Worm (Caenorhabditis elegans): Measurements from ENCODE around the gene C08F1.10.
"Not testable (repeated sequence)": the region's sequence is repeated elsewhere in the genome, so short reads cannot be mapped to it uniquely, and the experiment has no call there.

The C08F1.10 gene

ce11 chrII:1775234-1775633 is 10.9 kb downstream of the C08F1.10 start, which contains the start of gene F36H5.14:
Gene F36H5.14 (plus strand): TSS chrII:1775534.
- TF ChIP-seq zip-11 (GFP tag; IDR thresholded peaks at IDR 0.05); mes-2 (tag; optimal IDR thresholded peaks at IDR 0.05; ENCODE audit: poor library complexity, severe bottlenecking); php-3 (GFP tag; IDR thresholded peaks at IDR 0.05): not testable (repeated sequence)

DNA sequence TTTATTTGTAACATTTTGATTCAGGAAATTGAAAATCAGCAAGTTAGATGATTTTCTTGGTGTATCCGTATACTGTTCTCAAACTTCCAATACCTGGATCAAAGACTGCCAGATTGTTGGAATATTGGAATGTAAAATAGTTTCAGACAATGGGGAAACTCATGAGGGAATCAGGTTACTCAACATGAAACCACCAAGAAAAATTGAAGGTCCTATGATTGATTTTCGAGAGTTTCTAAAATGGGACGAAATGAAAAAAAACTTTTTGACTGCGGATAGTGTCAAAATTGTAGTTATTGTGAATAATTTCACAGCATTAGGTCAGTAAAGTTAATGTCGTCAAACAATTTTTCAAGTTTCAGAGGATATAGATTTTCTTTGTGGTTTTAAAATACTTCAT is 14.3 kb downstream of the C08F1.10 start, which contains the start of gene math-3:
math-3 (plus strand) TSS at position 301 of the 400 bp plus-strand sequence.
- TF ChIP-seq R02D3.7 (tag; optimal IDR thresholded peaks at IDR 0.05): no peak
- TF ChIP-seq D1046.2 (GFP tag; IDR thresholded peaks at IDR 0.05): no peak
- TF ChIP-seq unc-62 (GFP tag; optimal IDR thresholded peaks at IDR 0.05 in 1 of 2): peak in 1 of 2 experiments; percentile 46
- TF ChIP-seq unc-62 (tag; optimal IDR thresholded peaks at IDR 0.05): no peak

- not testable (repeated sequence) for TF ChIP-seq dmd-9 (GFP tag; IDR thresholded peaks at IDR 0.05); saeg-2 (GFP tag; IDR thresholded peaks at IDR 0.05); nhr-237 (tag; optimal IDR thresholded peaks at IDR 0.05)
These were observed 14.8 kb downstream of the C08F1.10 start, which contains the start of gene math-26 for ce11 chrII:1771347-1771746. Gene math-26 (plus strand): TSS chrII:1771647.

- TF ChIP-seq daf-16 (GFP tag; optimal IDR thresholded peaks at IDR 0.05): not testable (repeated sequence)
- peak; percentile 57 for TF ChIP-seq daf-16 (tag; optimal IDR thresholded peaks at IDR 0.05)
- peak; percentile 15 for TF ChIP-seq aha-1 (tag)
- peak; percentile 66 for TF ChIP-seq pqm-1 (tag; optimal IDR thresholded peaks at IDR 0.05)
- peak; percentile 58 for TF ChIP-seq hlh-11 (tag; optimal IDR thresholded peaks at IDR 0.05)
- 0 out of 2 replicates have a peak, but pooled peaks have one; percentile 19 for TF ChIP-seq dmd-6 (GFP tag; IDR thresholded peaks at IDR 0.05)
- TF ChIP-seq php-3 (GFP tag; IDR thresholded peaks at IDR 0.05): peak; percentile 37; the same call in 1 of the 2 replicates
- TF ChIP-seq nhr-28 (tag; optimal IDR thresholded peaks at IDR 0.05): peak; percentile 95
These were observed 18.7 kb downstream of the C08F1.10 start for ce11 chrII:1767458-1767857.

DNA sequence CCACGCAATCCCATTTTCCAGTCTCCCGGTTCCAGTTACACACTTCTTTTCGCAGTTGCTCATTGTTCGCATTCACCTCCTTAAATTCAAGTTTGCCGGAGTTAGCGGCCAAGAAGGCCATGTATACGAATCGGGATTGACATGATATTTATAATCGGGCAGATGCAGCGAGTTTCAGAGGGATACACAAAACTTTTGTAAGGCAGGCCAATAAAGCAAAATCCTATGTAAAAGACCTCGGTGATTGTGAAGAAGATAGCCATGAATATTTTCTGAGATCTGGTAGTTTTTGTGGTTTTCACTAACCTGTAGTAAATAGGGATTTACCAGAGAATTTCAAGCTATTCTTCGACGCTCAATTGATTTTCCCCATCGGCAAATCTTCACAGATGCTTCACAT is 19.4 kb downstream of the C08F1.10 start:
- TF ChIP-seq unc-62 (GFP tag; optimal IDR thresholded peaks at IDR 0.05 in 1 of 2) (peak in 1 of 2 experiments; percentile 93), unc-62 (tag; optimal IDR thresholded peaks at IDR 0.05) (no peak), zip-2 (tag; optimal IDR thresholded peaks at IDR 0.05) (no peak)

DNA sequence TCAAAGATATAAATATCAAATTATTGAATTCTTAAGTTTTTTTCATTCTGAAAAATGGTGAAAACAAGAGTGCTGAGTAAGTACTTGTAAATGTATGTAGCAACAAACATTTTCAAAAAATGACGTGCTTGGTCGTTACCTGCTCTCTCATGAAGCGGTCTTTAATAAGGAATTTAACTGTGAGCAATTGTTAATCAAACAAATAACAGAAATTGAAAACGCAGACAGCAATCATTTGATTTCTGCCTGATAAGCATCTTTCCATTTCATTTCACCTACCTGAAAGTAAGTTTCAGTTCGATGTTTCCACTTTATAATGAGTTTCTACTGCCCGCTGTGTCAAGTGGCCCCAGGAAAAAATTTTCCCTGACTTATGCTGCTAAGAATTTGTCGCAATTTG is 23.0 kb downstream of the C08F1.10 start, which contains the start of gene math-28:
math-28 (plus strand) TSS at position 301 of the 400 bp plus-strand sequence.
- TF ChIP-seq hmg-1.1 (GFP tag; IDR thresholded peaks at IDR 0.05) (no peak), tra-1 (GFP tag; IDR thresholded peaks at IDR 0.05) (no peak), aha-1 (tag) (peak; percentile 55), Y48G9A.11 (GFP tag; IDR thresholded peaks at IDR 0.05) (no peak), zip-2 (tag; optimal IDR thresholded peaks at IDR 0.05) (no peak), spr-3 (GFP tag; optimal IDR thresholded peaks at IDR 0.05) (no peak), ceh-62 (tag; optimal IDR thresholded peaks at IDR 0.05) (no peak), lin-29 (GFP tag; IDR thresholded peaks at IDR 0.05) (no peak)

DNA sequence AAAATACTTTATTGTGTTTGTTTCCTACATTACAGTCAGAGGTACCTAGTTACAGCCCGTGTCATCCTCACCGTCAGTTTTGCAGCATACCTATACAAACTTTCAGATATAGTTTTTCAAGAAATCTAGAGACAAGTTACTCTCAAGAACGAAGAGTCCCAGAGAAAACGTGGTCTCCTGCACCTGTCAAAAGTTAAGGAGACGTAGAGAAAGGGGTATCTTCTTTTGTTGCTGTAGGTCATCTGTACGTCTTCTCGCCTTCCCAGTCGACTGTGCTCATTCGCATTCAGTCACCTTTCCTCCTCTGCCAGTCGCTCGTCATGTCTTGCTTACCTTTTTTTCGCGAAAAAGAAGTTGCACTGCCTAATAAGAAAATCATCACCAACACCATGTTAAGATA is 24.5 kb downstream of the C08F1.10 start, which contains the start of gene F36H5.4:
F36H5.4 (plus strand) TSS at position 301 of the 400 bp plus-strand sequence.
- TF ChIP-seq set-16 (GFP tag; IDR thresholded peaks at IDR 0.05) (no peak), duxl-1 (tag; optimal IDR thresholded peaks at IDR 0.05; ENCODE audit: poor library complexity) (no peak), F10B5.3 (tag; optimal IDR thresholded peaks at IDR 0.05) (no peak), vab-7 (GFP tag; IDR thresholded peaks at IDR 0.05) (no peak), zfp-2 (tag; optimal IDR thresholded peaks at IDR 0.05) (no peak), Y75B8A.6 (GFP tag; IDR thresholded peaks at IDR 0.05) (no peak), dmd-6 (GFP tag; IDR thresholded peaks at IDR 0.05) (no peak)
